Worm (Caenorhabditis elegans): Measurements from ENCODE around the gene agt-2.

- TF ChIP-seq lin-15B (tag; optimal IDR thresholded peaks at IDR 0.05) (no peak), jun-1 (tag; optimal IDR thresholded peaks at IDR 0.05) (no peak), nhr-77 (tag; optimal IDR thresholded peaks at IDR 0.05) (no peak), tbx-2 (tag; optimal IDR thresholded peaks at IDR 0.05) (no peak), nhr-11 (tag; optimal IDR thresholded peaks at IDR 0.05) (no peak), lin-39 (tag; optimal IDR thresholded peaks at IDR 0.05) (no peak), ama-1 (optimal IDR thresholded peaks at IDR 0.05) (no peak), elt-3 (tag; optimal IDR thresholded peaks at IDR 0.05) (no peak)
These were observed 21.8 kb downstream of the agt-2 start, which contains the start of gene F09E5.7 for ce11 chrII:5351799-5352198.
